Worm (Caenorhabditis elegans) whole organism, L1 larva: Measurements from ENCODE around the gene sto-3.

ENCODE experiments used
- aly-2 ChIP-seq: fragments of 150-350 bp; optimal IDR thresholded peaks from 2 replicates; lab custom pipeline; 2014; ENCODE audit warnings: missing biosample characterization, missing genetic modification characterization
- fkh-10 ChIP-seq: sonication (generic microtip); optimal IDR thresholded peaks from 2 replicates; lab custom pipeline; 2017; ENCODE audit warnings: missing biosample characterization, missing genetic modification reagents, missing genetic modification characterization
- fos-1 ChIP-seq: fragments of 150-350 bp; optimal IDR thresholded peaks from 2 replicates; lab custom pipeline; 2014; ENCODE audit warnings: missing biosample characterization, missing genetic modification characterization
- skn-1 ChIP-seq: fragments of 150-350 bp; optimal IDR thresholded peaks from 2 replicates; lab custom pipeline; 2014; ENCODE audit warnings: missing biosample characterization, missing genetic modification characterization
- snpc-4 ChIP-seq: fragments of 150-350 bp; optimal IDR thresholded peaks from 2 replicates; lab custom pipeline; 2014; ENCODE audit warnings: missing biosample characterization, missing genetic modification characterization
- ztf-4 ChIP-seq: fragments of 150-350 bp; optimal IDR thresholded peaks from 2 replicates; lab custom pipeline; 2014; ENCODE audit warnings: missing biosample characterization, missing genetic modification characterization

DNA sequence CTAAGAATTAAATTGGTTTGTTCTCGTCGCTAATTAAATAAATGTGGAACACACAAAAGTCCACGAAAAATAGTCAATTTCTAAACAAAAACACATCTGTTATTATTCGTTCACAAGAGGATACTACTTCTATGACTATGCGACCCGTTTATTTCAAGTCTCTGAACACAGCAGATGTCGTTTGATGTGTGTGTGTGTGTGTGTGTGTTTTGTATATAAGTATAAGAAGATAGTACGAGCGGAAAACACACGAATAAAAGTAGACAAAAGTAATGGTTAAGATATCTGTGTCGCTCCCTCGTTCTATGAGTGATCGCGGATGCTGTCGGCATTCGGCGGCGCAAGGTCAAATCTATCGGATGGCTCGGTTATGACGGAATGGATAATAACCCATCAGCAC lies 23.1 kb downstream of the sto-3 start:
- no peak for TF ChIP-seq fos-1 (tag; lab: Kevin White, UChicago)
- no peak for TF ChIP-seq skn-1 (tag; lab: Kevin White, UChicago)
- no peak for TF ChIP-seq fkh-10
- no peak for TF ChIP-seq ztf-4
- no peak for TF ChIP-seq aly-2 (tag; lab: Kevin White, UChicago)
- TF ChIP-seq snpc-4 (tag; lab: Kevin White, UChicago), result no peak
